Worm (Caenorhabditis elegans): Measurements from ENCODE around the gene jhdm-1.

DNA sequence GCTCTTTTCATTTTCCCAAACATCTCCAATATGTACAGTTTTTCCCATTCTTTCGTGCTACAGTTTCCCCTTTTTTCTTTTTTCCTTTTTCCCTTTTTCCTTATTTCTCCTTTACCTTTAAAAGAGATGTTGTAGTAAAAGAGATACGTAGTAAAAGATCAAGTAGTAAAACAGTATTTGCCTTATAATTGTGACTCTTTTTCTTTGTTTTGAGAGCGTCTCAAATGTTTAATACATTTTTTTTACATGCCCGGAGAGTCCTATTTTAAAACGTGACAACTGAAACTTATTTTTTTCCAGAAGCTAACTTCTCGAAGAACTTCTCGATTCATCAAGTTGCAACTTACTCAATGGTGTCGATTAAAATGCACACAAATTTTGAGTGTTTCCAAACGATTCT, 53.5 kb downstream of the jhdm-1 start, which contains the start of gene F23F12.12:
- TF ChIP-seq ztf-23 (GFP tag; IDR thresholded peaks at IDR 0.05): no peak
- TF ChIP-seq ztf-29 (GFP tag; IDR thresholded peaks at IDR 0.05): no peak
- no peak for TF ChIP-seq ref-1 (GFP tag; conservative IDR thresholded peaks at IDR 0.05)
- TF ChIP-seq tab-1 (GFP tag; IDR thresholded peaks at IDR 0.05): no peak
- TF ChIP-seq cog-1 (tag; optimal IDR thresholded peaks at IDR 0.05): no peak
- no peak for TF ChIP-seq flt-1 (GFP tag; IDR thresholded peaks at IDR 0.05)
